Fruit fly (Drosophila melanogaster) whole organism: ENCODE measurements around the gene CG8852.

Source experiments
- CG8478 ChIP-seq: fragments of >200 bp; optimal IDR thresholded peaks from 2 replicates; lab custom pipeline; 2018; ENCODE audit warnings: inconsistent platforms
- psq ChIP-seq: fragments of >200 bp; optimal IDR thresholded peaks from 2 replicates; lab custom pipeline; 2017

DNA sequence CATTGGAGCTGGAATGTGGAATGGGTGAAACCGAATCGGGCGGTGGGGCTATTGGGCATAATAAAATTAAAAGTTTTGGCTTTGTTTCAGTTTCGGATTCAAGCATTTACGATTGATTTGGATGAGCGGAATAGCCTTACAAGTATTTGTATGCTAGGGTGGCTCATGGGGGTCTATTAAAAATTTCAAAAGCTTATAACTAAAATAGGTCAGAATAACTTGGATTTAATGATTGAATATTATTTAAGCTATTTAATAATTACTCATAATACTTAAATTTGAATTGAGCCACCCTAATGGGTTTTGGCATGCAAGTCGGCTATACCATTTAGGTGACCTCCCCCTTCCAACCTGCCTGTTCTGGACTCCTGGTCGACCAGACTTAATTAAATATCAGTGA lies 34.7 kb downstream of the CG8852 start:
- TF ChIP-seq CG8478 (no peak), psq (no peak)
